Worm (Caenorhabditis elegans): Measurements from ENCODE around the gene F10E9.2.

- TF ChIP-seq fkh-6 (tag; optimal IDR thresholded peaks at IDR 0.05) (no peak), ceh-19 (GFP tag; optimal IDR thresholded peaks at IDR 0.05) (no peak), nhr-11 (tag; optimal IDR thresholded peaks at IDR 0.05) (no peak), tbx-2 (tag; optimal IDR thresholded peaks at IDR 0.05) (no peak)
These were observed 32.1 kb upstream of the F10E9.2 start for ce11 chrIII:8280352-8280751.

Measured in whole organism, late embryonic.